Fruit fly (Drosophila melanogaster) whole organism, embryonic: ENCODE measurements around the gene CG16789.

Source experiments
- Atf3 ChIP-seq: fragments of 200-800 bp; sonication (Bioruptor generic); optimal IDR thresholded peaks from 3 replicates; lab custom pipeline; 2016; ENCODE audit warnings: missing biosample characterization, missing genetic modification characterization
- CG10274 ChIP-seq: fragments of 200-800 bp; sonication (Bioruptor generic); optimal IDR thresholded peaks from 3 replicates; lab custom pipeline; 2017; ENCODE audit warnings: missing biosample characterization, mild to moderate bottlenecking, missing genetic modification characterization
- CG10366 ChIP-seq: fragments of 200-800 bp; sonication (Bioruptor generic); IDR thresholded peaks from 2 replicates; pipeline ENCODE4 v1.3.6; 2022; ENCODE audit warnings: missing biosample characterization, missing genetic modification characterization
- CG10565 ChIP-seq: fragments of 200-800 bp; sonication (Bioruptor generic); optimal IDR thresholded peaks from 3 replicates; lab custom pipeline; 2016; ENCODE audit warnings: missing biosample characterization, mild to moderate bottlenecking, missing genetic modification characterization
- CG11247 ChIP-seq: fragments of 200-800 bp; sonication (Bioruptor generic); IDR thresholded peaks from 2 replicates; pipeline ENCODE4 v1.3.6; 2022; ENCODE audit warnings: missing biosample characterization, missing genetic modification characterization
- CG11456 ChIP-seq: fragments of 200-800 bp; sonication (Bioruptor generic); IDR thresholded peaks from 3 replicates; pipeline ENCODE4 v1.3.6; 2022; ENCODE audit warnings: missing biosample characterization, missing genetic modification characterization
- CG12659 ChIP-seq: fragments of 200-800 bp; sonication (Bioruptor generic); optimal IDR thresholded peaks from 3 replicates; lab custom pipeline; 2017; ENCODE audit warnings: mild to moderate bottlenecking, missing biosample characterization, missing genetic modification reagents, missing genetic modification characterization
- CG13894 ChIP-seq: fragments of 200-800 bp; sonication (Bioruptor generic); optimal IDR thresholded peaks from 3 replicates; lab custom pipeline; 2018; ENCODE audit warnings: missing biosample characterization, mild to moderate bottlenecking, missing genetic modification characterization, moderate library complexity
- CG14014 ChIP-seq: fragments of 200-800 bp; sonication (Bioruptor generic); IDR thresholded peaks from 2 replicates; pipeline ENCODE4 v1.3.6; 2022; ENCODE audit warnings: missing biosample characterization, missing genetic modification characterization
- CG1529 ChIP-seq: fragments of 200-800 bp; sonication (Bioruptor generic); optimal IDR thresholded peaks from 3 replicates; lab custom pipeline; 2018; ENCODE audit warnings: missing biosample characterization, missing genetic modification characterization
- CG17568 ChIP-seq: fragments of 200-800 bp; sonication (Bioruptor generic); optimal IDR thresholded peaks from 2 replicates; lab custom pipeline; 2018; ENCODE audit warnings: missing biosample characterization, mild to moderate bottlenecking, missing genetic modification characterization, moderate library complexity
- CG17612 ChIP-seq: fragments of 200-800 bp; sonication (Bioruptor generic); IDR thresholded peaks from 2 replicates; pipeline ENCODE4 v1.3.6; 2022; ENCODE audit warnings: missing biosample characterization, missing genetic modification characterization
- CG3407 ChIP-seq: fragments of 200-800 bp; sonication (Bioruptor generic); optimal IDR thresholded peaks from 2 replicates; lab custom pipeline; 2018; ENCODE audit warnings: missing biosample characterization, mild to moderate bottlenecking, missing genetic modification characterization
- CG5245 ChIP-seq: fragments of 200-800 bp; sonication (Bioruptor generic); optimal IDR thresholded peaks from 3 replicates; lab custom pipeline; 2016; ENCODE audit warnings: missing biosample characterization, missing genetic modification characterization
- CG5953 ChIP-seq: fragments of 200-800 bp; sonication (Bioruptor generic); IDR thresholded peaks from 2 replicates; pipeline ENCODE4 v1.3.6; 2022; ENCODE audit warnings: missing biosample characterization, missing genetic modification characterization
- CG6765 ChIP-seq: fragments of 200-800 bp; sonication (Bioruptor generic); optimal IDR thresholded peaks from 3 replicates; lab custom pipeline; 2017; ENCODE audit warnings: missing biosample characterization, mild to moderate bottlenecking, missing genetic modification characterization
- CG7556 ChIP-seq: fragments of 200-800 bp; sonication (Bioruptor generic); optimal IDR thresholded peaks from 2 replicates; lab custom pipeline; 2017; ENCODE audit warnings: missing biosample characterization, mild to moderate bottlenecking, missing genetic modification characterization
- CG8281 ChIP-seq: fragments of 200-800 bp; sonication (Bioruptor generic); optimal IDR thresholded peaks from 2 replicates; lab custom pipeline; 2018; ENCODE audit warnings: missing biosample characterization, mild to moderate bottlenecking, missing genetic modification characterization, moderate library complexity
- CG8359 ChIP-seq: fragments of 200-800 bp; sonication (Bioruptor generic); optimal IDR thresholded peaks from 2 replicates; lab custom pipeline; 2017; ENCODE audit warnings: missing biosample characterization, mild to moderate bottlenecking, missing genetic modification characterization, borderline replicate concordance
- CG9876 ChIP-seq: fragments of 200-800 bp; sonication (Bioruptor generic); optimal IDR thresholded peaks from 2 replicates; lab custom pipeline; 2016; ENCODE audit warnings: missing biosample characterization, missing genetic modification characterization
- CHES-1-like ChIP-seq: fragments of 200-800 bp; sonication (Bioruptor generic); optimal IDR thresholded peaks from 2 replicates; lab custom pipeline; 2016; ENCODE audit warnings: missing biosample characterization, missing genetic modification characterization
- Doc3 ChIP-seq: fragments of 200-800 bp; sonication (Bioruptor generic); IDR thresholded peaks from 3 replicates; pipeline ENCODE4 v1.3.6; 2022; ENCODE audit warnings: missing biosample characterization, missing genetic modification characterization; ENCODE audit not compliant: partially characterized antibody
- Dp ChIP-seq: fragments of 200-800 bp; sonication (Bioruptor generic); optimal IDR thresholded peaks from 2 replicates; lab custom pipeline; 2018; ENCODE audit warnings: missing biosample characterization, mild to moderate bottlenecking, missing genetic modification characterization, moderate library complexity
- H15 ChIP-seq: fragments of 200-800 bp; sonication (Bioruptor generic); IDR thresholded peaks from 3 replicates; pipeline ENCODE4 v1.3.6; 2022; ENCODE audit warnings: missing biosample characterization, missing genetic modification characterization
- Hand ChIP-seq: fragments of 200-800 bp; sonication (Bioruptor generic); optimal IDR thresholded peaks from 2 replicates; lab custom pipeline; 2017; ENCODE audit warnings: mild to moderate bottlenecking, missing biosample characterization, missing genetic modification reagents, missing genetic modification characterization
- Hr3 ChIP-seq: fragments of 200-800 bp; sonication (Bioruptor generic); optimal IDR thresholded peaks from 3 replicates; lab custom pipeline; 2016; ENCODE audit warnings: missing biosample characterization, missing genetic modification characterization
- Lim3 ChIP-seq: fragments of 200-800 bp; sonication (Bioruptor generic); IDR thresholded peaks from 2 replicates; pipeline ENCODE4 v1.3.6; 2022; ENCODE audit warnings: missing biosample characterization, missing genetic modification characterization
- Neu2 ChIP-seq: fragments of 200-800 bp; sonication (Bioruptor generic); optimal IDR thresholded peaks from 3 replicates; lab custom pipeline; 2016; ENCODE audit warnings: missing biosample characterization, missing genetic modification characterization, borderline replicate concordance
- Opbp ChIP-seq: fragments of 200-800 bp; sonication (Bioruptor generic); IDR thresholded peaks from 3 replicates; pipeline ENCODE4 v1.3.6; 2022; ENCODE audit warnings: missing biosample characterization, missing genetic modification characterization; ENCODE audit not compliant: partially characterized antibody
- Ravus ChIP-seq: fragments of 200-800 bp; sonication (Bioruptor generic); IDR thresholded peaks from 2 replicates; pipeline ENCODE4 v1.3.6; 2022; ENCODE audit warnings: missing biosample characterization, missing genetic modification characterization
- Rx ChIP-seq: fragments of 200-800 bp; sonication (Bioruptor generic); IDR thresholded peaks from 2 replicates; pipeline ENCODE4 v1.3.6; 2022; ENCODE audit warnings: missing biosample characterization, missing genetic modification characterization
- Scr ChIP-seq: fragments of 200-800 bp; sonication (Bioruptor generic); IDR thresholded peaks from 2 replicates; pipeline ENCODE4 v1.3.6; 2022; ENCODE audit warnings: missing biosample characterization, missing genetic modification characterization; ENCODE audit not compliant: partially characterized antibody
- TFAM ChIP-seq: fragments of 200-800 bp; sonication (Bioruptor generic); optimal IDR thresholded peaks from 2 replicates; lab custom pipeline; 2017; ENCODE audit warnings: missing biosample characterization, missing genetic modification characterization, inconsistent platforms
- Usf ChIP-seq: fragments of 200-800 bp; sonication (Bioruptor generic); optimal IDR thresholded peaks from 2 replicates; lab custom pipeline; 2017; ENCODE audit warnings: missing genotype, missing biosample characterization, missing genetic modification characterization
- ab ChIP-seq: fragments of 200-800 bp; sonication (Bioruptor generic); optimal IDR thresholded peaks from 2 replicates; lab custom pipeline; 2016; ENCODE audit warnings: missing biosample characterization, missing genetic modification characterization
- chif ChIP-seq, 2 experiments: fragments of 200-800 bp; sonication (Bioruptor generic); optimal IDR thresholded peaks; 3 replicates each; lab custom pipeline; 2016; ENCODE audit warnings: missing biosample characterization in 2 of 2, missing genetic modification characterization in 2 of 2
- eyg ChIP-seq: fragments of 200-800 bp; sonication (Bioruptor generic); optimal IDR thresholded peaks from 3 replicates; lab custom pipeline; 2016; ENCODE audit warnings: missing biosample characterization, missing genetic modification characterization
- fd3F ChIP-seq: fragments of 200-800 bp; sonication (Bioruptor generic); optimal IDR thresholded peaks from 2 replicates; lab custom pipeline; 2018; ENCODE audit warnings: missing biosample characterization, mild to moderate bottlenecking, missing genetic modification characterization, moderate library complexity
- gce ChIP-seq: fragments of 200-800 bp; sonication (Bioruptor generic); IDR thresholded peaks from 3 replicates; pipeline ENCODE4 v1.3.6; 2022; ENCODE audit warnings: missing biosample characterization, missing genetic modification characterization
- gcm ChIP-seq: fragments of 200-800 bp; sonication (Bioruptor generic); optimal IDR thresholded peaks from 2 replicates; lab custom pipeline; 2019; ENCODE audit warnings: missing biosample characterization, mild to moderate bottlenecking, missing genetic modification characterization, moderate library complexity
- her ChIP-seq: fragments of 200-800 bp; sonication (Bioruptor generic); optimal IDR thresholded peaks from 2 replicates; lab custom pipeline; 2016; ENCODE audit warnings: missing biosample characterization, missing genetic modification characterization
- lmd ChIP-seq: fragments of 200-800 bp; sonication (Bioruptor generic); IDR thresholded peaks from 2 replicates; pipeline ENCODE4 v1.3.6; 2022; ENCODE audit warnings: missing biosample characterization, missing genetic modification characterization
- lov ChIP-seq, 2 experiments: fragments of 200-800 bp in 1 of 2; fragments of >200 bp in 1 of 2; sonication (Bioruptor generic) in 1 of 2; IDR thresholded peaks in 1 of 2; optimal IDR thresholded peaks in 1 of 2; 2 replicates in 1 of 2; 3 replicates in 1 of 2; pipeline versions ENCODE4 v1.3.6 to Lab custom; 2017 to 2022; ENCODE audit warnings: missing biosample characterization in 1 of 2, missing genetic modification characterization in 1 of 2
- onecut ChIP-seq: fragments of 200-800 bp; sonication (Bioruptor generic); IDR thresholded peaks from 2 replicates; pipeline ENCODE4 v1.3.6; 2022; ENCODE audit warnings: missing biosample characterization, missing genetic modification characterization
- sc ChIP-seq, 3 experiments: fragments of >200 bp in 2 of 3; fragments of 200-800 bp in 1 of 3; sonication (Bioruptor generic) in 1 of 3; optimal IDR thresholded peaks; 2 replicates in 2 of 3; 3 replicates in 1 of 3; lab custom pipeline; 2017; ENCODE audit warnings: mild to moderate bottlenecking in 1 of 3, missing biosample characterization in 1 of 3, missing genetic modification characterization in 1 of 3, missing genetic modification reagents in 1 of 3
- sqz ChIP-seq: fragments of 200-800 bp; sonication (Bioruptor generic); optimal IDR thresholded peaks from 3 replicates; lab custom pipeline; 2018; ENCODE audit warnings: missing biosample characterization, mild to moderate bottlenecking, missing genetic modification characterization
- stwl ChIP-seq: fragments of 200-800 bp; sonication (Bioruptor generic); optimal IDR thresholded peaks from 3 replicates; lab custom pipeline; 2018; ENCODE audit warnings: missing biosample characterization, mild to moderate bottlenecking, missing genetic modification characterization, moderate library complexity
- vfl ChIP-seq: fragments of 200-800 bp; sonication (Bioruptor generic); optimal IDR thresholded peaks from 2 replicates; lab custom pipeline; 2016; ENCODE audit warnings: missing biosample characterization, missing genetic modification characterization

The CG16789 gene

dm6 chr3R:9577382-9578137 lies 11.6 kb downstream of the CG16789 start, which contains the start of the genes Kap-alpha3 and Son (continued):
- peak; percentile 90 for TF ChIP-seq Atf3 (GFP tag; lab: Kevin White, UChicago)
- peak; percentile 88 for TF ChIP-seq CG10274
- TF ChIP-seq Dp (GFP tag; lab: Kevin White, UChicago), result peak; percentile 41
- peak; percentile 87 for TF ChIP-seq eyg (GFP tag; lab: Kevin White, UChicago)
- TF ChIP-seq her (GFP tag; lab: Kevin White, UChicago), result peak; percentile 88
- peak; percentile 91 for TF ChIP-seq Neu2 (GFP tag; lab: Kevin White, UChicago)
- TF ChIP-seq CG13894 (tag; lab: Kevin White, UChicago), result peak; percentile 91
- TF ChIP-seq onecut (GFP tag; lab: Robert Waterston, UW), result peak; percentile 87
- TF ChIP-seq Lim3 (GFP tag; lab: Robert Waterston, UW), result 0 out of 2 replicates have a peak, but pooled peaks have one; percentile 11
- TF ChIP-seq CG1529 (GFP tag; lab: Kevin White, UChicago), result peak; percentile 88
- TF ChIP-seq stwl (tag; lab: Kevin White, UChicago), result peak; percentile 81
- peak; percentile 88 for TF ChIP-seq CG5245
- TF ChIP-seq lov (optimal IDR thresholded peaks at IDR 0.05; lab: Kevin White, UChicago), result no peak
- peak; percentile 92 for TF ChIP-seq lov (GFP tag; IDR thresholded peaks at IDR 0.05; lab: Robert Waterston, UW)
- peak; percentile 83 for TF ChIP-seq CG11247
- peak; percentile 86 for TF ChIP-seq CG14014 (GFP tag; lab: Robert Waterston, UW)
- TF ChIP-seq CG5953 (GFP tag; lab: Robert Waterston, UW), result peak; percentile 72
- peak; percentile 83 for TF ChIP-seq gce
- peak; percentile 88 for TF ChIP-seq lmd
- TF ChIP-seq CG10565 (GFP tag; lab: Kevin White, UChicago), result peak; percentile 79
- peak; percentile 91 to 95 for TF ChIP-seq chif (GFP tag; optimal IDR thresholded peaks at IDR 0.05; lab: Kevin White, UChicago)
- TF ChIP-seq CG8359 (GFP tag; lab: Kevin White, UChicago), result peak; percentile 81
- no peak for TF ChIP-seq sc (optimal IDR thresholded peaks at IDR 0.05; lab: Kevin White, UChicago)
- TF ChIP-seq sc (GFP tag; optimal IDR thresholded peaks at IDR 0.05; lab: Kevin White, UChicago), result peak; percentile 85
- TF ChIP-seq vfl (GFP tag; lab: Kevin White, UChicago), result peak; percentile 88
- peak; percentile 92 for TF ChIP-seq H15 (GFP tag; lab: Robert Waterston, UW)
- TF ChIP-seq Opbp, result peak; percentile 99
- TF ChIP-seq Usf (GFP tag; lab: Kevin White, UChicago), result peak; percentile 84
- peak; percentile 92 for TF ChIP-seq sqz (GFP tag; lab: Kevin White, UChicago)
- peak; percentile 62 for TF ChIP-seq ab
- TF ChIP-seq CG3407 (GFP tag; lab: Kevin White, UChicago), result peak; percentile 93
- peak; percentile 87 for TF ChIP-seq Rx (GFP tag; lab: Robert Waterston, UW)
- peak; percentile 95 for TF ChIP-seq CG9876 (GFP tag; lab: Kevin White, UChicago)
- TF ChIP-seq Scr (GFP tag; lab: Robert Waterston, UW), result peak; percentile 91
- TF ChIP-seq CG8281 (tag; lab: Kevin White, UChicago), result peak; percentile 80
- TF ChIP-seq CG17568 (GFP tag; lab: Kevin White, UChicago), result peak; percentile 88
- TF ChIP-seq fd3F, result peak; percentile 86
- peak; percentile 86 for TF ChIP-seq gcm (GFP tag; lab: Kevin White, UChicago)
- TF ChIP-seq CHES-1-like, result peak; percentile 95
- peak; percentile 63 for TF ChIP-seq TFAM (GFP tag; lab: Kevin White, UChicago)
- peak; percentile 97 for TF ChIP-seq CG6765 (GFP tag; lab: Kevin White, UChicago)
- peak; percentile 86 for TF ChIP-seq CG7556 (GFP tag; lab: Kevin White, UChicago)
- peak; percentile 82 for TF ChIP-seq Hand (GFP tag; lab: Kevin White, UChicago)
- peak; percentile 88 for TF ChIP-seq Doc3 (GFP tag; lab: Robert Waterston, UW)
- TF ChIP-seq CG12659 (GFP tag; lab: Kevin White, UChicago), result peak; percentile 98
- peak; percentile 96 for TF ChIP-seq CG11456 (GFP tag; lab: Robert Waterston, UW)
- TF ChIP-seq Ravus (GFP tag; lab: Robert Waterston, UW), result peak; percentile 43
- TF ChIP-seq Hr3, result peak; percentile 90
- peak; percentile 85 for TF ChIP-seq CG10366
- TF ChIP-seq CG17612, result peak; percentile 66
